Worm (Caenorhabditis elegans): ENCODE data around the gene C35C5.10.
A peak's percentile ranks its signal among the peaks of the same experiment; 100 is the strongest.

DNA sequence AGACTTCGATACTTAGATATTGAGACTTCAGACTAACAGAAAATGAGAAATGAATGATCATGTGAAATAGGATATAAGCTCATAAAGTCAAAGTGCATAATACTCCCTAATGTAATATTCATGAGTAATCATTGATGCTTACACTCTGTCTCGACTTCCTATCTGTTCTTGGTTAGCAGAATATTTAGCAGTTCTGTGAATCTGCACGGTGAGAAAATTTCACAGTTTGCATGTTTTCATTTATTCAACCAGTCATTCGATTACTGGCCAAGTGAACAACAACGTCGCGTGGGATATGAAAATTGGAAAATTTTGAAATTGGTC, 51.4 kb downstream of the C35C5.10 start:
- TF ChIP-seq ztf-29 (GFP tag; IDR thresholded peaks at IDR 0.05) (no peak), flt-1 (GFP tag; IDR thresholded peaks at IDR 0.05) (no peak), med-1 (GFP tag; optimal IDR thresholded peaks at IDR 0.05; ENCODE audit: insufficient read depth) (no peak), ztf-23 (GFP tag; IDR thresholded peaks at IDR 0.05) (no peak), T22C8.4 (GFP tag; IDR thresholded peaks at IDR 0.05) (no peak), cog-1 (tag; optimal IDR thresholded peaks at IDR 0.05) (peak; percentile 8), klf-2 (GFP tag; conservative IDR thresholded peaks at IDR 0.05) (no peak), ref-1 (GFP tag; conservative IDR thresholded peaks at IDR 0.05) (no peak)

Measured in whole organism, midembryonic.